Worm (Caenorhabditis elegans) whole organism, late embryonic: ENCODE measurements around the gene ubc-26.

Source experiments
- K02D7.2 ChIP-seq: sonication (generic microtip); optimal IDR thresholded peaks from 2 replicates; lab custom pipeline; 2017; ENCODE audit warnings: mild to moderate bottlenecking, missing genetic modification characterization, missing compliant biosample characterization
- K09A11.1 ChIP-seq: sonication (generic microtip); optimal IDR thresholded peaks from 2 replicates; lab custom pipeline; 2017; ENCODE audit warnings: antibody characterized with exemption, mild to moderate bottlenecking, missing genetic modification characterization, missing compliant biosample characterization; ENCODE audit not compliant: insufficient read depth
- ama-1 ChIP-seq: fragments of 150-350 bp; optimal IDR thresholded peaks from 2 replicates; lab custom pipeline; 2014
- ceh-9 ChIP-seq: sonication (generic microtip); optimal IDR thresholded peaks from 2 replicates; lab custom pipeline; 2016; ENCODE audit warnings: mild to moderate bottlenecking, missing genetic modification characterization, inconsistent platforms, missing compliant biosample characterization
- eyg-1 ChIP-seq: sonication (generic microtip); optimal IDR thresholded peaks from 2 replicates; lab custom pipeline; 2016; ENCODE audit warnings: missing genotype, missing genetic modification characterization, missing compliant biosample characterization
- fkh-10 ChIP-seq: fragments of 150-350 bp; optimal IDR thresholded peaks from 2 replicates; lab custom pipeline; 2014; ENCODE audit warnings: missing biosample characterization, missing genetic modification reagents, missing genetic modification characterization
- gmeb-2 ChIP-seq: sonication (generic microtip); optimal IDR thresholded peaks from 2 replicates; lab custom pipeline; 2016; ENCODE audit warnings: missing genetic modification characterization, inconsistent platforms, missing compliant biosample characterization
- mec-3 ChIP-seq: sonication (generic microtip); optimal IDR thresholded peaks from 2 replicates; lab custom pipeline; 2016; ENCODE audit warnings: borderline replicate concordance, missing genetic modification characterization, missing compliant biosample characterization
- pha-4 ChIP-seq: fragments of 150-350 bp; optimal IDR thresholded peaks from 2 replicates; lab custom pipeline; 2018; ENCODE audit warnings: missing biosample characterization, missing genetic modification reagents, missing genetic modification characterization
- pros-1 ChIP-seq: fragments of 150-350 bp; optimal IDR thresholded peaks from 2 replicates; lab custom pipeline; 2014; ENCODE audit warnings: missing biosample characterization, missing genetic modification reagents, missing genetic modification characterization
- tbx-2 ChIP-seq: sonication (generic microtip); optimal IDR thresholded peaks from 2 replicates; lab custom pipeline; 2016; ENCODE audit warnings: missing genetic modification characterization, missing compliant biosample characterization
- ttx-3 ChIP-seq: sonication (generic microtip); optimal IDR thresholded peaks from 2 replicates; lab custom pipeline; 2016; ENCODE audit warnings: missing genetic modification reagents, missing genetic modification characterization, missing compliant biosample characterization
- unc-86 ChIP-seq: sonication (generic microtip); optimal IDR thresholded peaks from 2 replicates; lab custom pipeline; 2016; ENCODE audit warnings: missing genetic modification characterization, missing compliant biosample characterization
- zip-5 ChIP-seq: sonication (generic microtip); optimal IDR thresholded peaks from 2 replicates; lab custom pipeline; 2016; ENCODE audit warnings: missing genetic modification characterization, missing compliant biosample characterization

ce11 chrII:2885518-2886449, 14.4 kb downstream of the ubc-26 start:
- TF ChIP-seq pha-4 (no peak), ama-1 (no peak), eyg-1 (no peak), pros-1 (no peak), ttx-3 (tag; lab: Kevin White, UChicago) (no peak), fkh-10 (no peak), zip-5 (tag; lab: Kevin White, UChicago) (no peak), ceh-9 (tag; lab: Kevin White, UChicago) (no peak), unc-86 (tag; lab: Kevin White, UChicago) (no peak), tbx-2 (no peak), K09A11.1 (tag; lab: Kevin White, UChicago) (no peak), K02D7.2 (tag; lab: Kevin White, UChicago) (no peak), mec-3 (no peak), gmeb-2 (tag; lab: Kevin White, UChicago) (no peak)
